Fruit fly (Drosophila melanogaster): Measurements from ENCODE around the gene muc.

muc gene

dm6 chr2L:7450966-7451365, 24.3 kb downstream of the muc start, which contains the start of gene santa-maria:
Gene santa-maria (minus strand): TSS chr2L:7451244.
- TF ChIP-seq CG30431 (GFP tag; optimal IDR thresholded peaks at IDR 0.05) (no peak), CG15601 (tag; optimal IDR thresholded peaks at IDR 0.05) (no peak), CG5245 (GFP tag; optimal IDR thresholded peaks at IDR 0.05) (no peak), gfzf (GFP tag; optimal IDR thresholded peaks at IDR 0.05) (no peak), NFAT (GFP tag; IDR thresholded peaks at IDR 0.05) (0 out of 2 replicates have a peak, but pooled peaks have one; percentile 19), Gug (GFP tag; IDR thresholded peaks at IDR 0.05) (no peak), Ada2b (GFP tag; IDR thresholded peaks at IDR 0.05) (no peak)

DNA sequence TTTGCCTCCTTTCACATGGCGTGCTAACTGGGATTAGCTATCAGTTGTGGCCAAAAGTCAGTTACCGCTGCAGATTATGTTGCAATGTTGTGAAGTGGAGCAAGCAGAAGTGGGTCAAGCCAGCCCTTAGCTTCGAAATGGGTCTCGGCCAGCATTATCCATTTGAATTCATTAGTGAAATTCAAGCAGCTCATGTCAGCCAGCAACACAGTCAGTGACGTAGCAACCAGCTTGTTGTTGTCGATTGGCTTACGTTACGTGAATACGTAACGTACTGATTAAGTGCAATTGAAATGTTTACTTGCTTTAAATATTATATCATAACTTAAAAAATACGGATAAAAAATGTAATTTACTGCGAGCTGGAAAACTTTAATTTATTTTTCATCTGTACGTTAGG, 25.4 kb downstream of the muc start:
- TF ChIP-seq CG11456 (GFP tag; IDR thresholded peaks at IDR 0.05) (peak; percentile 31; the same call in 2 of the 3 replicates), CG4282 (GFP tag; optimal IDR thresholded peaks at IDR 0.05) (no peak), CG2199 (GFP tag; IDR thresholded peaks at IDR 0.05) (peak; percentile 82), fru (optimal IDR thresholded peaks at IDR 0.05) (no peak), CG17328 (GFP tag; IDR thresholded peaks at IDR 0.05) (no peak), Abd-B (GFP tag; optimal IDR thresholded peaks at IDR 0.05) (no peak), CG34376 (GFP tag; optimal IDR thresholded peaks at IDR 0.05) (no peak), bcd (GFP tag; optimal IDR thresholded peaks at IDR 0.05) (peak; percentile 13), en (GFP tag; optimal IDR thresholded peaks at IDR 0.05) (no peak), Hmx (GFP tag; optimal IDR thresholded peaks at IDR 0.05) (no peak), CG11560 (tag; IDR thresholded peaks at IDR 0.05) (no peak), Eip74EF (GFP tag; optimal IDR thresholded peaks at IDR 0.05) (no peak), CG15011 (GFP tag; optimal IDR thresholded peaks at IDR 0.05) (no peak), CG10147 (GFP tag; optimal IDR thresholded peaks at IDR 0.05) (no peak), disco-r (GFP tag; optimal IDR thresholded peaks at IDR 0.05) (no peak), E2f2 (GFP tag; IDR thresholded peaks at IDR 0.05) (peak; percentile 84), dpn (GFP tag; optimal IDR thresholded peaks at IDR 0.05) (no peak), CG18011 (GFP tag; optimal IDR thresholded peaks at IDR 0.05) (peak; percentile 97), CG14441 (GFP tag; IDR thresholded peaks at IDR 0.05) (peak; percentile 20; the same call in 1 of the 2 replicates), bigmax (GFP tag; optimal IDR thresholded peaks at IDR 0.05) (no peak), vnd (GFP tag; IDR thresholded peaks at IDR 0.05; ENCODE audit: partially characterized antibody) (0 out of 3 replicates have a peak, but pooled peaks have one; percentile 35), CG13424 (tag; optimal IDR thresholded peaks at IDR 0.05) (no peak), zen (tag; optimal IDR thresholded peaks at IDR 0.05) (no peak), CG34422 (GFP tag; IDR thresholded peaks at IDR 0.05) (0 out of 3 replicates have a peak, but pooled peaks have one; percentile 35), HHEX (GFP tag; optimal IDR thresholded peaks at IDR 0.05) (no peak), ase (GFP tag; IDR thresholded peaks at IDR 0.05) (peak; percentile 38; the same call in 1 of the 3 replicates), CG15601 (tag; optimal IDR thresholded peaks at IDR 0.05) (no peak), D (optimal IDR thresholded peaks at IDR 0.05) (no peak), D (GFP tag; optimal IDR thresholded peaks at IDR 0.05) (no peak), scrt (GFP tag; optimal IDR thresholded peaks at IDR 0.05) (no peak), CG13775 (GFP tag; optimal IDR thresholded peaks at IDR 0.05) (no peak), CG5180 (GFP tag; optimal IDR thresholded peaks at IDR 0.05) (no peak), CG13287 (GFP tag; IDR thresholded peaks at IDR 0.05; ENCODE audit: partially characterized antibody) (peak; percentile 55; the same call in 1 of the 2 replicates), Opbp (GFP tag; IDR thresholded peaks at IDR 0.05; ENCODE audit: partially characterized antibody) (peak; percentile 19; the same call in 1 of the 3 replicates), Oaz (GFP tag; IDR thresholded peaks at IDR 0.05) (no peak), esg (GFP tag; conservative IDR thresholded peaks at IDR 0.05) (no peak), sens (GFP tag) (peak; percentile 51), CG9437 (GFP tag; optimal IDR thresholded peaks at IDR 0.05) (peak; percentile 99), org-1 (GFP tag; optimal IDR thresholded peaks at IDR 0.05) (no peak), unc-4 (GFP tag; IDR thresholded peaks at IDR 0.05; ENCODE audit: partially characterized antibody) (no peak), BEAF-32 (GFP tag; optimal IDR thresholded peaks at IDR 0.05) (no peak), C15 (GFP tag; IDR thresholded peaks at IDR 0.05) (no peak), CG17829 (tag; optimal IDR thresholded peaks at IDR 0.05) (no peak)

All from whole organism, embryonic.